Worm (Caenorhabditis elegans): ENCODE measurements around the gene B0294.3.

The B0294.3 gene

DNA sequence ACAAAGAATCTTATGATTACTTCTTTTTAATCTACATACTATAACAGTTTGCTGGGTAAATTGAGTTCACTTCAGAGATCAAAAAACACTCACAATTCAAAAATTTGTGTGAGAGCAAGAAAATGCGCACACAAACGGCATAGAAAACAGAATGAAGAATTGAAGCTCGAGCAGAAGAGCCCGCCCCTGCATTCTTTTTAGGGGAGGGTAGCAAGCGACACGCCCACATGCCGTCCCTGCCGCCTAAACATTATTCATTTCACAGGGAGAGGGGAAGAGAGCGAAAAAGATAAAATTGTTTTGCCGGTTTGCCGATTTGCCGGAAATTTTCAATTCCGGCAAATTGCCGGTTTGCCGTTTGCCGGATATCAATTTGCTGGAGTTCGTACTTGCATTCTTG, 17.4 kb downstream of the B0294.3 start:
- peak; percentile 59 for TF ChIP-seq nhr-237 (tag; optimal IDR thresholded peaks at IDR 0.05)
- TF ChIP-seq eor-1 (tag; optimal IDR thresholded peaks at IDR 0.05) = no peak
- TF ChIP-seq lin-39 (tag; optimal IDR thresholded peaks at IDR 0.05) = peak; percentile 60
- TF ChIP-seq unc-39 (tag; optimal IDR thresholded peaks at IDR 0.05) = no peak
- peak; percentile 46 for TF ChIP-seq fkh-2 (tag; optimal IDR thresholded peaks at IDR 0.05)
- TF ChIP-seq R02D3.7 (tag; optimal IDR thresholded peaks at IDR 0.05) = peak; percentile 72
- no peak for TF ChIP-seq lin-15B (tag; optimal IDR thresholded peaks at IDR 0.05)
- TF ChIP-seq nhr-28 (tag; optimal IDR thresholded peaks at IDR 0.05) = no peak
- TF ChIP-seq unc-62 (GFP tag; optimal IDR thresholded peaks at IDR 0.05) = no peak
- TF ChIP-seq nfya-1 (tag; optimal IDR thresholded peaks at IDR 0.05; ENCODE audit: insufficient read depth) = no peak
- peak in 1 of 3 experiments; percentile 56 for TF ChIP-seq elt-3 (tag; optimal IDR thresholded peaks at IDR 0.05)
- TF ChIP-seq nhr-76 (tag; optimal IDR thresholded peaks at IDR 0.05) = no peak
- no peak for TF ChIP-seq ceh-9 (tag; optimal IDR thresholded peaks at IDR 0.05)
- TF ChIP-seq daf-12 (tag; optimal IDR thresholded peaks at IDR 0.05) = no peak
- TF ChIP-seq nhr-11 (tag; optimal IDR thresholded peaks at IDR 0.05) = peak; percentile 52
- TF ChIP-seq nhr-67 (tag; optimal IDR thresholded peaks at IDR 0.05) = no peak
- TF ChIP-seq pqm-1 (tag; optimal IDR thresholded peaks at IDR 0.05) = peak; percentile 18
- TF ChIP-seq ceh-82 (tag; optimal IDR thresholded peaks at IDR 0.05) = peak; percentile 90
- TF ChIP-seq zag-1 (tag; optimal IDR thresholded peaks at IDR 0.05) = no peak
- TF ChIP-seq snpc-4 (tag; optimal IDR thresholded peaks at IDR 0.05) = peak; percentile 76
- TF ChIP-seq nhr-12 (tag; optimal IDR thresholded peaks at IDR 0.05) = no peak
- TF ChIP-seq nhr-25 (tag; optimal IDR thresholded peaks at IDR 0.05) = no peak
- TF ChIP-seq pha-4 (tag; optimal IDR thresholded peaks at IDR 0.05) = peak; percentile 51
- no peak for TF ChIP-seq ztf-11 (tag; optimal IDR thresholded peaks at IDR 0.05)
- peak; percentile 43 for TF ChIP-seq egl-5 (tag; optimal IDR thresholded peaks at IDR 0.05)
- peak; percentile 85 for TF ChIP-seq hmg-11 (tag; optimal IDR thresholded peaks at IDR 0.05)
- TF ChIP-seq nhr-43 (tag; optimal IDR thresholded peaks at IDR 0.05; ENCODE audit: poor library complexity, severe bottlenecking) = peak; percentile 85
- peak; percentile 86 for TF ChIP-seq lsy-12 (tag; optimal IDR thresholded peaks at IDR 0.05)
- peak; percentile 89 for TF ChIP-seq jun-1 (tag; optimal IDR thresholded peaks at IDR 0.05)
- no peak for TF ChIP-seq ceh-16 (tag; optimal IDR thresholded peaks at IDR 0.05)
- TF ChIP-seq tbx-2 (tag; optimal IDR thresholded peaks at IDR 0.05) = peak; percentile 92
- TF ChIP-seq ceh-28 (tag; optimal IDR thresholded peaks at IDR 0.05) = peak; percentile 82
- no peak for TF ChIP-seq ztf-4 (tag; optimal IDR thresholded peaks at IDR 0.05)
- no peak for TF ChIP-seq mml-1 (tag; optimal IDR thresholded peaks at IDR 0.05)
- TF ChIP-seq mdl-1 (tag; optimal IDR thresholded peaks at IDR 0.05) = peak; percentile 16
- no peak for TF ChIP-seq ZK546.5 (tag; optimal IDR thresholded peaks at IDR 0.05)
- peak; percentile 55 for TF ChIP-seq elt-2 (tag; optimal IDR thresholded peaks at IDR 0.05)
- no peak for TF ChIP-seq elt-1 (tag; optimal IDR thresholded peaks at IDR 0.05)
- peak; percentile 80 for TF ChIP-seq nhr-77 (tag; optimal IDR thresholded peaks at IDR 0.05)
- peak; percentile 61 for TF ChIP-seq nhr-23 (tag; optimal IDR thresholded peaks at IDR 0.05)
- TF ChIP-seq sea-2 (GFP tag; optimal IDR thresholded peaks at IDR 0.05) = no peak
- TF ChIP-seq fkh-10 (GFP tag; optimal IDR thresholded peaks at IDR 0.05) = peak; percentile 13
- no peak for TF ChIP-seq ama-1 (optimal IDR thresholded peaks at IDR 0.05)
- no peak for TF ChIP-seq fos-1 (tag; optimal IDR thresholded peaks at IDR 0.05)
- TF ChIP-seq aly-2 (tag; optimal IDR thresholded peaks at IDR 0.05) = no peak

DNA sequence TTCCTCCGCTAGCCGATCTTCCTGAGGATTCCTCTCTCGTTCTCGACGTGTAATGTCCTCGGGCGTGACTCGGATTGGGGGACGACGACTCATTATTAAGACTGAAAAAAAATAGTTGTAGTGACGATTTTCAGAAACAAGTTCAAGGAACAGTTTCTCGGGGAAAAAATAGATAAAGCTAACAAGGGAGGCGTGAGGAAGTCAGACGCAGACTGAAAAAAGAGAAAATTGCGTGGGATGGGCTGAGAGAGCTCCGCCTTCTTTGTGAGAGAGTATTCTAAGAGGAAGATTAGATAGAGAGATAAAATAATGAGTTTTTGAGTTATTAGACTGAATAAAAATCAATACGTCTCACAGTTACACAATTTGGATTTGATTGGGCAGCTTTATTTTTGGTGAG, 21.3 kb downstream of the B0294.3 start, which contains the start of gene ZC53.1:
Gene ZC53.1, minus strand, starts transcription at position 101 of the 400 bp plus-strand sequence.
- TF ChIP-seq aly-2 (tag; optimal IDR thresholded peaks at IDR 0.05) = no peak
- no peak for TF ChIP-seq lin-39 (tag; optimal IDR thresholded peaks at IDR 0.05)
- no peak for TF ChIP-seq unc-62 (GFP tag; optimal IDR thresholded peaks at IDR 0.05)
- TF ChIP-seq nhr-43 (tag; optimal IDR thresholded peaks at IDR 0.05; ENCODE audit: poor library complexity, severe bottlenecking) = no peak
- no peak for TF ChIP-seq ceh-9 (tag; optimal IDR thresholded peaks at IDR 0.05)
- no peak for TF ChIP-seq nhr-12 (tag; optimal IDR thresholded peaks at IDR 0.05)
- no peak for TF ChIP-seq elt-2 (tag; optimal IDR thresholded peaks at IDR 0.05)
- TF ChIP-seq skn-1 (tag; optimal IDR thresholded peaks at IDR 0.05) = no peak
- TF ChIP-seq hmg-11 (tag; optimal IDR thresholded peaks at IDR 0.05) = no peak
- no peak for TF ChIP-seq pha-4 (tag; optimal IDR thresholded peaks at IDR 0.05)
- no peak for TF ChIP-seq nhr-23 (tag; optimal IDR thresholded peaks at IDR 0.05)
- no peak for TF ChIP-seq elt-3 (tag; optimal IDR thresholded peaks at IDR 0.05)
- TF ChIP-seq nhr-28 (tag; optimal IDR thresholded peaks at IDR 0.05) = no peak
- TF ChIP-seq fkh-2 (tag; optimal IDR thresholded peaks at IDR 0.05) = no peak
- no peak for TF ChIP-seq zag-1 (tag; optimal IDR thresholded peaks at IDR 0.05)
- no peak for TF ChIP-seq R02D3.7 (tag; optimal IDR thresholded peaks at IDR 0.05)
- no peak for TF ChIP-seq ceh-28 (tag; optimal IDR thresholded peaks at IDR 0.05)
- TF ChIP-seq ceh-82 (tag; optimal IDR thresholded peaks at IDR 0.05) = no peak
- no peak for TF ChIP-seq pqm-1 (tag; optimal IDR thresholded peaks at IDR 0.05)
- no peak for TF ChIP-seq nhr-237 (tag; optimal IDR thresholded peaks at IDR 0.05)
